Fruit fly (Drosophila melanogaster) whole organism, embryonic: Measurements from ENCODE around the gene IntS10.

Source experiments
- Bgb ChIP-seq: fragments of 200-800 bp; sonication (Bioruptor generic); IDR thresholded peaks from 2 replicates; pipeline ENCODE4 v1.3.6; 2022; ENCODE audit warnings: missing biosample characterization, missing genetic modification characterization; ENCODE audit not compliant: partially characterized antibody
- CG10274 ChIP-seq: fragments of 200-800 bp; sonication (Bioruptor generic); optimal IDR thresholded peaks from 3 replicates; lab custom pipeline; 2017; ENCODE audit warnings: missing biosample characterization, mild to moderate bottlenecking, missing genetic modification characterization
- CG10654 ChIP-seq: fragments of 200-800 bp; sonication (Bioruptor generic); optimal IDR thresholded peaks from 2 replicates; lab custom pipeline; 2016; ENCODE audit warnings: missing biosample characterization, missing genetic modification characterization
- CG11093 ChIP-seq: fragments of 200-800 bp; sonication (Bioruptor generic); IDR thresholded peaks from 3 replicates; pipeline ENCODE4 v1.3.6; 2022; ENCODE audit warnings: missing biosample characterization, missing genetic modification characterization
- CG11247 ChIP-seq: fragments of 200-800 bp; sonication (Bioruptor generic); IDR thresholded peaks from 2 replicates; pipeline ENCODE4 v1.3.6; 2022; ENCODE audit warnings: missing biosample characterization, missing genetic modification characterization
- CG11696 ChIP-seq: fragments of 200-800 bp; sonication (Bioruptor generic); IDR thresholded peaks from 2 replicates; pipeline ENCODE4 v1.3.6; 2022; ENCODE audit warnings: missing biosample characterization, missing genetic modification characterization
- CG12769 ChIP-seq: fragments of 200-800 bp; sonication (Bioruptor generic); optimal IDR thresholded peaks from 2 replicates; lab custom pipeline; 2019; ENCODE audit warnings: missing biosample characterization, mild to moderate bottlenecking, missing genetic modification characterization, moderate library complexity
- CG13775 ChIP-seq: fragments of 200-800 bp; sonication (Bioruptor generic); optimal IDR thresholded peaks from 3 replicates; lab custom pipeline; 2017; ENCODE audit warnings: missing biosample characterization, mild to moderate bottlenecking, missing genetic modification characterization
- CG14014 ChIP-seq: fragments of 200-800 bp; sonication (Bioruptor generic); IDR thresholded peaks from 2 replicates; pipeline ENCODE4 v1.3.6; 2022; ENCODE audit warnings: missing biosample characterization, missing genetic modification characterization
- CG14050 ChIP-seq: fragments of 200-800 bp; sonication (Bioruptor generic); IDR thresholded peaks from 3 replicates; pipeline ENCODE4 v1.3.6; 2022; ENCODE audit warnings: missing biosample characterization, missing genetic modification characterization
- CG14860 ChIP-seq: fragments of 200-800 bp; sonication (Bioruptor generic); IDR thresholded peaks from 3 replicates; pipeline ENCODE4 v1.3.6; 2022; ENCODE audit warnings: missing biosample characterization, missing genetic modification characterization; ENCODE audit not compliant: partially characterized antibody
- CG15011 ChIP-seq: fragments of 200-800 bp; sonication (Bioruptor generic); optimal IDR thresholded peaks from 3 replicates; lab custom pipeline; 2018; ENCODE audit warnings: missing biosample characterization, mild to moderate bottlenecking, missing genetic modification characterization
- CG18011 ChIP-seq: fragments of 200-800 bp; sonication (Bioruptor generic); optimal IDR thresholded peaks from 2 replicates; lab custom pipeline; 2017; ENCODE audit warnings: missing biosample characterization, missing genetic modification characterization, mild to moderate bottlenecking, moderate library complexity, missing genotype
- CG30020 ChIP-seq: fragments of 200-800 bp; optimal IDR thresholded peaks from 2 replicates; lab custom pipeline; 2019; ENCODE audit warnings: missing biosample characterization, mild to moderate bottlenecking, missing genetic modification characterization, moderate library complexity
- CG3281 ChIP-seq: fragments of 200-800 bp; sonication (Bioruptor generic); optimal IDR thresholded peaks from 3 replicates; lab custom pipeline; 2017; ENCODE audit warnings: missing biosample characterization, mild to moderate bottlenecking, missing genetic modification characterization
- CG33213 ChIP-seq: fragments of 200-800 bp; sonication (Bioruptor generic); optimal IDR thresholded peaks from 3 replicates; lab custom pipeline; 2016; ENCODE audit warnings: missing biosample characterization, missing genetic modification characterization
- CG34224 ChIP-seq: fragments of 200-800 bp; sonication (Bioruptor generic); IDR thresholded peaks from 3 replicates; pipeline ENCODE4 v1.3.6; 2022; ENCODE audit warnings: missing biosample characterization, missing genetic modification characterization; ENCODE audit not compliant: partially characterized antibody
- CG3726 ChIP-seq: fragments of 200-800 bp; sonication (Bioruptor generic); IDR thresholded peaks from 3 replicates; pipeline ENCODE4, ENCODE4 v1.3.6; 2022; ENCODE audit warnings: missing biosample characterization, missing genetic modification characterization
- CG3995 ChIP-seq: fragments of 200-800 bp; sonication (Bioruptor generic); optimal IDR thresholded peaks from 3 replicates; lab custom pipeline; 2016; ENCODE audit warnings: missing biosample characterization, missing genetic modification characterization
- CG42726 ChIP-seq: fragments of 200-800 bp; sonication (Bioruptor generic); IDR thresholded peaks from 2 replicates; pipeline ENCODE4 v1.3.6; 2022; ENCODE audit warnings: missing biosample characterization, missing genetic modification characterization; ENCODE audit not compliant: partially characterized antibody
- CG4282 ChIP-seq: fragments of 200-800 bp; sonication (Bioruptor generic); optimal IDR thresholded peaks from 2 replicates; lab custom pipeline; 2016; ENCODE audit warnings: missing biosample characterization, missing genetic modification characterization
- CG4617 ChIP-seq: fragments of 200-800 bp; sonication (Bioruptor generic); optimal IDR thresholded peaks from 3 replicates; lab custom pipeline; 2016; ENCODE audit warnings: missing biosample characterization, missing genetic modification characterization, borderline replicate concordance
- CG8924 ChIP-seq: fragments of 200-800 bp; optimal IDR thresholded peaks from 3 replicates; lab custom pipeline; 2019; ENCODE audit warnings: missing biosample characterization, mild to moderate bottlenecking, missing genetic modification characterization, moderate library complexity
- CG9215 ChIP-seq: fragments of 200-800 bp; sonication (Bioruptor generic); IDR thresholded peaks from 2 replicates; pipeline ENCODE4 v1.3.6; 2022; ENCODE audit warnings: missing biosample characterization, missing genetic modification characterization
- CG9437 ChIP-seq: fragments of 200-800 bp; sonication (Bioruptor generic); optimal IDR thresholded peaks from 2 replicates; lab custom pipeline; 2018; ENCODE audit warnings: missing biosample characterization, mild to moderate bottlenecking, missing genetic modification characterization
- D19A ChIP-seq: fragments of 200-800 bp; optimal IDR thresholded peaks from 3 replicates; lab custom pipeline; 2019; ENCODE audit warnings: missing biosample characterization, mild to moderate bottlenecking, missing genetic modification characterization, moderate library complexity
- Dip3 ChIP-seq: fragments of 200-800 bp; sonication (Bioruptor generic); optimal IDR thresholded peaks from 3 replicates; lab custom pipeline; 2016; ENCODE audit warnings: missing biosample characterization, missing genetic modification characterization
- Fer1 ChIP-seq: fragments of 200-800 bp; sonication (Bioruptor generic); optimal IDR thresholded peaks from 2 replicates; lab custom pipeline; 2017; ENCODE audit warnings: missing biosample characterization, mild to moderate bottlenecking, missing genetic modification characterization
- Hr51 ChIP-seq, 2 experiments: fragments of 200-800 bp; sonication (Bioruptor generic); optimal IDR thresholded peaks; 2 replicates in 1 of 2; 3 replicates in 1 of 2; lab custom pipeline; 2016 to 2018; ENCODE audit warnings: missing biosample characterization in 2 of 2, missing genetic modification characterization in 2 of 2, mild to moderate bottlenecking in 1 of 2, moderate library complexity in 1 of 2
- Lim3 ChIP-seq: fragments of 200-800 bp; sonication (Bioruptor generic); IDR thresholded peaks from 2 replicates; pipeline ENCODE4 v1.3.6; 2022; ENCODE audit warnings: missing biosample characterization, missing genetic modification characterization
- Myb ChIP-seq: fragments of 200-800 bp; sonication (Bioruptor generic); optimal IDR thresholded peaks from 2 replicates; lab custom pipeline; 2016; ENCODE audit warnings: missing biosample characterization, missing genetic modification characterization
- ac ChIP-seq: fragments of 200-800 bp; sonication (Bioruptor generic); optimal IDR thresholded peaks from 3 replicates; lab custom pipeline; 2017; ENCODE audit warnings: missing biosample characterization, mild to moderate bottlenecking, missing genetic modification characterization
- al ChIP-seq: fragments of 200-800 bp; sonication (Bioruptor generic); IDR thresholded peaks from 2 replicates; pipeline ENCODE4 v1.3.6; 2022; ENCODE audit warnings: missing biosample characterization, missing genetic modification characterization
- ci ChIP-seq: fragments of 200-800 bp; sonication (Bioruptor generic); IDR thresholded peaks from 3 replicates; pipeline ENCODE4 v1.3.6; 2022; ENCODE audit warnings: missing biosample characterization, missing genetic modification characterization
- dmrt99B ChIP-seq: fragments of 200-800 bp; sonication (Bioruptor generic); optimal IDR thresholded peaks from 2 replicates; lab custom pipeline; 2018; ENCODE audit warnings: missing biosample characterization, mild to moderate bottlenecking, missing genetic modification characterization, moderate library complexity
- dpn ChIP-seq, 2 experiments: fragments of 200-800 bp; sonication (Bioruptor generic); optimal IDR thresholded peaks; 3 replicates each; lab custom pipeline; 2016; ENCODE audit warnings: missing biosample characterization in 2 of 2, missing genetic modification characterization in 2 of 2
- gcm ChIP-seq: fragments of 200-800 bp; sonication (Bioruptor generic); optimal IDR thresholded peaks from 2 replicates; lab custom pipeline; 2019; ENCODE audit warnings: missing biosample characterization, mild to moderate bottlenecking, missing genetic modification characterization, moderate library complexity
- hth ChIP-seq: fragments of >200 bp; optimal IDR thresholded peaks from 2 replicates; lab custom pipeline; 2017; ENCODE audit warnings: inconsistent platforms
- inv ChIP-seq: fragments of 200-800 bp; sonication (Bioruptor generic); IDR thresholded peaks from 2 replicates; pipeline ENCODE4 v1.3.6; 2022; ENCODE audit warnings: missing biosample characterization, missing genetic modification characterization; ENCODE audit not compliant: partially characterized antibody
- jigr1 ChIP-seq: fragments of 200-800 bp; sonication (Bioruptor generic); IDR thresholded peaks from 3 replicates; pipeline ENCODE4 v1.3.6; 2022; ENCODE audit warnings: missing biosample characterization, missing genetic modification characterization
- kay ChIP-seq: fragments of 200-800 bp; sonication (Bioruptor generic); optimal IDR thresholded peaks from 2 replicates; lab custom pipeline; 2016; ENCODE audit warnings: missing biosample characterization, missing genetic modification characterization
- nerfin-2 ChIP-seq: fragments of 200-800 bp; sonication (Bioruptor generic); IDR thresholded peaks from 2 replicates; pipeline ENCODE4 v1.3.6; 2022; ENCODE audit warnings: missing biosample characterization, missing genetic modification characterization; ENCODE audit not compliant: partially characterized antibody
- odd ChIP-seq: fragments of 200-800 bp; sonication (Bioruptor generic); optimal IDR thresholded peaks from 2 replicates; lab custom pipeline; 2017; ENCODE audit warnings: missing biosample characterization, mild to moderate bottlenecking, missing genetic modification characterization
- phol ChIP-seq: fragments of 200-800 bp; sonication (Bioruptor generic); optimal IDR thresholded peaks from 3 replicates; lab custom pipeline; 2018; ENCODE audit warnings: missing biosample characterization, mild to moderate bottlenecking, missing genetic modification characterization, moderate library complexity
- schlank ChIP-seq: fragments of 200-800 bp; sonication (Bioruptor generic); optimal IDR thresholded peaks from 2 replicates; lab custom pipeline; 2018; ENCODE audit warnings: missing biosample characterization, mild to moderate bottlenecking, missing genetic modification characterization
- seq ChIP-seq: fragments of 200-800 bp; sonication (Bioruptor generic); IDR thresholded peaks from 2 replicates; pipeline ENCODE4 v1.3.6; 2022; ENCODE audit warnings: missing biosample characterization, missing genetic modification characterization
- trh ChIP-seq: fragments of 200-800 bp; sonication (Bioruptor generic); optimal IDR thresholded peaks from 2 replicates; lab custom pipeline; 2016; ENCODE audit warnings: missing biosample characterization, missing genetic modification characterization
- wek ChIP-seq: fragments of 200-800 bp; sonication (Bioruptor generic); optimal IDR thresholded peaks from 3 replicates; lab custom pipeline; 2018; ENCODE audit warnings: missing biosample characterization, mild to moderate bottlenecking, missing genetic modification characterization, moderate library complexity

The IntS10 gene

dm6 chr3L:3814010-3814833 is 7.7 kb downstream of the IntS10 start, which contains the start of gene Scsalpha1 (continued):
- peak; percentile 99 for TF ChIP-seq inv
- TF ChIP-seq CG3726 (GFP tag; lab: Robert Waterston, UW), result no peak
- TF ChIP-seq CG11093 (GFP tag; lab: Robert Waterston, UW), result no peak
- no peak for TF ChIP-seq CG9215 (GFP tag; lab: Robert Waterston, UW)
- TF ChIP-seq Dip3 (GFP tag; lab: Kevin White, UChicago), result peak; percentile 7
- TF ChIP-seq CG8924 (tag; lab: Kevin White, UChicago), result peak; percentile 20
- no peak for TF ChIP-seq CG15011 (GFP tag; lab: Kevin White, UChicago)
- TF ChIP-seq dmrt99B, result no peak
- TF ChIP-seq CG33213 (GFP tag; lab: Kevin White, UChicago), result no peak
- TF ChIP-seq Hr51 (GFP tag; optimal IDR thresholded peaks at IDR 0.05; lab: Kevin White, UChicago), result peak in 1 of 2 experiments; percentile 46
- TF ChIP-seq jigr1 (GFP tag; lab: Robert Waterston, UW), result no peak
- peak; percentile 42 for TF ChIP-seq phol (tag; lab: Kevin White, UChicago)
- TF ChIP-seq CG14050 (GFP tag; lab: Robert Waterston, UW), result peak; percentile 54
- TF ChIP-seq CG42726 (GFP tag; lab: Robert Waterston, UW), result peak; percentile 99
- peak; percentile 44 for TF ChIP-seq CG12769 (tag; lab: Kevin White, UChicago)
- peak; percentile 63 for TF ChIP-seq CG3995
- TF ChIP-seq gcm (GFP tag; lab: Kevin White, UChicago), result no peak
- TF ChIP-seq CG4282 (GFP tag; lab: Kevin White, UChicago), result no peak
- TF ChIP-seq CG4617, result peak; percentile 72
- TF ChIP-seq CG10274 (GFP tag; lab: Kevin White, UChicago), result no peak
- peak; percentile 57; the same call in 1 of the 2 replicates for TF ChIP-seq CG14014 (GFP tag; lab: Robert Waterston, UW)
- TF ChIP-seq wek (GFP tag; lab: Kevin White, UChicago), result peak; percentile 97
- TF ChIP-seq ci (GFP tag; lab: Robert Waterston, UW), result peak; percentile 76
- peak; percentile 40 for TF ChIP-seq CG30020
- peak; percentile 98 for TF ChIP-seq nerfin-2 (GFP tag; lab: Robert Waterston, UW)
- peak; percentile 65 for TF ChIP-seq CG9437
- peak; percentile 47 for TF ChIP-seq CG3281 (GFP tag; lab: Kevin White, UChicago)
- peak; percentile 9 for TF ChIP-seq odd (GFP tag; lab: Kevin White, UChicago)
- TF ChIP-seq dpn (GFP tag; optimal IDR thresholded peaks at IDR 0.05; lab: Kevin White, UChicago), result peak in 1 of 2 experiments; percentile 16
- TF ChIP-seq D19A (tag; lab: Kevin White, UChicago), result peak; percentile 41
- peak; percentile 96 for TF ChIP-seq Myb (GFP tag; lab: Kevin White, UChicago)
- TF ChIP-seq CG11247 (GFP tag; lab: Robert Waterston, UW), result no peak
- TF ChIP-seq Fer1 (GFP tag; lab: Kevin White, UChicago), result peak; percentile 45
- no peak for TF ChIP-seq schlank
- TF ChIP-seq CG34224 (GFP tag; lab: Robert Waterston, UW), result peak; percentile 99
- peak; percentile 98 for TF ChIP-seq CG14860
- peak; percentile 15; the same call in 1 of the 2 replicates for TF ChIP-seq al (GFP tag; lab: Robert Waterston, UW)
- TF ChIP-seq CG13775 (GFP tag; lab: Kevin White, UChicago), result no peak
- TF ChIP-seq kay (GFP tag; lab: Kevin White, UChicago), result no peak
- no peak for TF ChIP-seq CG18011 (GFP tag; lab: Kevin White, UChicago)
- TF ChIP-seq ac (GFP tag; lab: Kevin White, UChicago), result no peak
- TF ChIP-seq CG11696, result peak; percentile 40; the same call in 1 of the 2 replicates
- TF ChIP-seq seq (GFP tag; lab: Robert Waterston, UW), result peak; percentile 71; the same call in 1 of the 2 replicates
- no peak for TF ChIP-seq trh
- no peak for TF ChIP-seq Lim3 (GFP tag; lab: Robert Waterston, UW)
- peak; percentile 100 for TF ChIP-seq Bgb
- TF ChIP-seq CG10654, result peak; percentile 19
- no peak for TF ChIP-seq hth (lab: Kevin White, UChicago)
